Fruit fly (Drosophila melanogaster) whole organism, embryonic: ENCODE measurements around the gene FipoQ.

ENCODE experiments used
- Adf1 ChIP-seq: fragments of 200-800 bp; sonication (Bioruptor generic); IDR thresholded peaks from 2 replicates; pipeline ENCODE4 v1.3.6; 2022; ENCODE audit warnings: missing biosample characterization, missing genetic modification characterization
- CG10209 ChIP-seq: fragments of 200-800 bp; sonication (Bioruptor generic); optimal IDR thresholded peaks from 3 replicates; lab custom pipeline; 2017; ENCODE audit warnings: missing biosample characterization, mild to moderate bottlenecking, missing genetic modification characterization, missing genetic modification reagents
- CG11456 ChIP-seq: fragments of 200-800 bp; sonication (Bioruptor generic); IDR thresholded peaks from 3 replicates; pipeline ENCODE4 v1.3.6; 2022; ENCODE audit warnings: missing biosample characterization, missing genetic modification characterization
- CG12659 ChIP-seq: fragments of 200-800 bp; sonication (Bioruptor generic); optimal IDR thresholded peaks from 3 replicates; lab custom pipeline; 2017; ENCODE audit warnings: mild to moderate bottlenecking, missing biosample characterization, missing genetic modification reagents, missing genetic modification characterization
- CG12769 ChIP-seq: fragments of 200-800 bp; sonication (Bioruptor generic); optimal IDR thresholded peaks from 2 replicates; lab custom pipeline; 2019; ENCODE audit warnings: missing biosample characterization, mild to moderate bottlenecking, missing genetic modification characterization, moderate library complexity
- CG13287 ChIP-seq: fragments of 200-800 bp; sonication (Bioruptor generic); IDR thresholded peaks from 2 replicates; pipeline ENCODE4 v1.3.6; 2022; ENCODE audit warnings: missing biosample characterization, missing genetic modification characterization; ENCODE audit not compliant: partially characterized antibody
- CG13894 ChIP-seq: fragments of 200-800 bp; sonication (Bioruptor generic); optimal IDR thresholded peaks from 3 replicates; lab custom pipeline; 2018; ENCODE audit warnings: missing biosample characterization, mild to moderate bottlenecking, missing genetic modification characterization, moderate library complexity
- CG15696 ChIP-seq: fragments of 200-800 bp; sonication (Bioruptor generic); optimal IDR thresholded peaks from 2 replicates; lab custom pipeline; 2019; ENCODE audit warnings: missing biosample characterization, mild to moderate bottlenecking, missing genetic modification characterization, moderate library complexity
- CG16815 ChIP-seq: fragments of 200-800 bp; sonication (Bioruptor generic); optimal IDR thresholded peaks from 3 replicates; lab custom pipeline; 2017; ENCODE audit warnings: missing biosample characterization, mild to moderate bottlenecking, missing genetic modification characterization
- CG17612 ChIP-seq: fragments of 200-800 bp; sonication (Bioruptor generic); IDR thresholded peaks from 2 replicates; pipeline ENCODE4 v1.3.6; 2022; ENCODE audit warnings: missing biosample characterization, missing genetic modification characterization
- CG17829 ChIP-seq: fragments of 200-800 bp; optimal IDR thresholded peaks from 2 replicates; lab custom pipeline; 2019; ENCODE audit warnings: missing biosample characterization, mild to moderate bottlenecking, missing genetic modification characterization, moderate library complexity
- CG2199 ChIP-seq: fragments of 200-800 bp; sonication (Bioruptor generic); IDR thresholded peaks from 3 replicates; pipeline ENCODE4 v1.3.6; 2022; ENCODE audit warnings: missing biosample characterization, missing genetic modification characterization
- CG2678 ChIP-seq: fragments of 200-800 bp; sonication (Bioruptor generic); optimal IDR thresholded peaks from 3 replicates; lab custom pipeline; 2019; ENCODE audit warnings: missing biosample characterization, mild to moderate bottlenecking, missing genetic modification characterization, moderate library complexity
- CG3847 ChIP-seq: fragments of 200-800 bp; sonication (Bioruptor generic); IDR thresholded peaks from 2 replicates; pipeline ENCODE4 v1.3.6; 2022; ENCODE audit warnings: missing biosample characterization, missing genetic modification characterization
- CG4707 ChIP-seq: fragments of 200-800 bp; sonication (Bioruptor generic); optimal IDR thresholded peaks from 2 replicates; lab custom pipeline; 2018; ENCODE audit warnings: missing biosample characterization, mild to moderate bottlenecking, missing genetic modification characterization, moderate library complexity
- CG6175 ChIP-seq: fragments of 200-800 bp; sonication (Bioruptor generic); IDR thresholded peaks from 3 replicates; pipeline ENCODE4 v1.3.6; 2022; ENCODE audit warnings: missing biosample characterization, missing genetic modification characterization
- CG7745 ChIP-seq: fragments of 200-800 bp; sonication (Bioruptor generic); optimal IDR thresholded peaks from 2 replicates; lab custom pipeline; 2018; ENCODE audit warnings: missing biosample characterization, mild to moderate bottlenecking, missing genetic modification characterization, moderate library complexity
- CG8089 ChIP-seq: fragments of 200-800 bp; sonication (Bioruptor generic); optimal IDR thresholded peaks from 3 replicates; lab custom pipeline; 2016; ENCODE audit warnings: missing biosample characterization, missing genetic modification characterization
- CG8281 ChIP-seq: fragments of 200-800 bp; sonication (Bioruptor generic); optimal IDR thresholded peaks from 2 replicates; lab custom pipeline; 2018; ENCODE audit warnings: missing biosample characterization, mild to moderate bottlenecking, missing genetic modification characterization, moderate library complexity
- CG9727 ChIP-seq: fragments of 200-800 bp; sonication (Bioruptor generic); optimal IDR thresholded peaks from 3 replicates; lab custom pipeline; 2017; ENCODE audit warnings: missing biosample characterization, mild to moderate bottlenecking, missing genetic modification characterization
- CG9817 ChIP-seq: fragments of 200-800 bp; sonication (Bioruptor generic); optimal IDR thresholded peaks from 2 replicates; lab custom pipeline; 2018; ENCODE audit warnings: missing biosample characterization, mild to moderate bottlenecking, missing genetic modification characterization, moderate library complexity
- Dp ChIP-seq: fragments of 200-800 bp; sonication (Bioruptor generic); optimal IDR thresholded peaks from 2 replicates; lab custom pipeline; 2018; ENCODE audit warnings: missing biosample characterization, mild to moderate bottlenecking, missing genetic modification characterization, moderate library complexity
- E2f1 ChIP-seq: fragments of 200-800 bp; sonication (Bioruptor generic); IDR thresholded peaks from 2 replicates; pipeline ENCODE4 v1.3.6; 2022; ENCODE audit warnings: missing biosample characterization, missing genetic modification characterization
- ERR ChIP-seq: fragments of 200-800 bp; sonication (Bioruptor generic); optimal IDR thresholded peaks from 2 replicates; lab custom pipeline; 2016; ENCODE audit warnings: missing biosample characterization, missing genetic modification characterization
- GATAe ChIP-seq: fragments of 200-800 bp; sonication (Bioruptor generic); conservative IDR thresholded peaks from 2 replicates; pipeline ENCODE4 v1.3.6; 2022; ENCODE audit warnings: missing biosample characterization, missing genetic modification characterization
- Kr ChIP-seq: fragments of 200-800 bp; sonication (Bioruptor generic); optimal IDR thresholded peaks from 2 replicates; lab custom pipeline; 2017; ENCODE audit warnings: missing biosample characterization, mild to moderate bottlenecking, missing genetic modification characterization
- MBD-R2 ChIP-seq: fragments of 200-800 bp; sonication (Bioruptor generic); IDR thresholded peaks from 2 replicates; pipeline ENCODE4 v1.3.6; 2022; ENCODE audit warnings: missing biosample characterization, missing genetic modification characterization
- Myb ChIP-seq: fragments of 200-800 bp; sonication (Bioruptor generic); optimal IDR thresholded peaks from 2 replicates; lab custom pipeline; 2016; ENCODE audit warnings: missing biosample characterization, missing genetic modification characterization
- NK7.1 ChIP-seq: fragments of 200-800 bp; sonication (Bioruptor generic); optimal IDR thresholded peaks from 3 replicates; lab custom pipeline; 2016; ENCODE audit warnings: missing biosample characterization, missing genetic modification characterization
- ab ChIP-seq: fragments of 200-800 bp; sonication (Bioruptor generic); optimal IDR thresholded peaks from 2 replicates; lab custom pipeline; 2016; ENCODE audit warnings: missing biosample characterization, missing genetic modification characterization
- croc ChIP-seq: fragments of 200-800 bp; sonication (Bioruptor generic); conservative IDR thresholded peaks from 3 replicates; pipeline ENCODE4 v1.3.6; 2022; ENCODE audit warnings: missing biosample characterization, missing genetic modification characterization
- dimm ChIP-seq: fragments of 200-800 bp; sonication (Bioruptor generic); IDR thresholded peaks from 2 replicates; pipeline ENCODE4 v1.3.6; 2022; ENCODE audit warnings: missing biosample characterization, missing genetic modification characterization
- eve ChIP-seq, 2 experiments: fragments of >200 bp; optimal IDR thresholded peaks; 2 replicates each; lab custom pipeline; 2017; ENCODE audit warnings: missing biosample characterization in 2 of 2, missing genetic modification characterization in 2 of 2
- ind ChIP-seq: fragments of 200-800 bp; sonication (Bioruptor generic); optimal IDR thresholded peaks from 3 replicates; lab custom pipeline; 2016; ENCODE audit warnings: missing biosample characterization, missing genetic modification characterization
- mld ChIP-seq: fragments of 200-800 bp; sonication (Bioruptor generic); IDR thresholded peaks from 3 replicates; pipeline ENCODE4 v1.3.6; 2022; ENCODE audit warnings: missing biosample characterization, missing genetic modification characterization; ENCODE audit not compliant: partially characterized antibody
- nmo ChIP-seq: fragments of 200-800 bp; sonication (Bioruptor generic); optimal IDR thresholded peaks from 2 replicates; lab custom pipeline; 2018; ENCODE audit warnings: missing biosample characterization, mild to moderate bottlenecking, missing genetic modification characterization, moderate library complexity
- p53 ChIP-seq: fragments of 200-800 bp; sonication (Bioruptor generic); optimal IDR thresholded peaks from 2 replicates; lab custom pipeline; 2016; ENCODE audit warnings: missing biosample characterization, missing genetic modification characterization
- peb ChIP-seq: fragments of 200-800 bp; sonication (Bioruptor generic); IDR thresholded peaks from 2 replicates; pipeline ENCODE4 v1.3.6; 2022; ENCODE audit warnings: missing biosample characterization, missing genetic modification characterization
- phol ChIP-seq: fragments of 200-800 bp; sonication (Bioruptor generic); optimal IDR thresholded peaks from 3 replicates; lab custom pipeline; 2018; ENCODE audit warnings: missing biosample characterization, mild to moderate bottlenecking, missing genetic modification characterization, moderate library complexity
- prd ChIP-seq, 3 experiments: fragments of >200 bp in 2 of 3; fragments of 200-800 bp in 1 of 3; sonication (Bioruptor generic) in 1 of 3; optimal IDR thresholded peaks in 2 of 3; IDR thresholded peaks in 1 of 3; 2 replicates in 2 of 3; 3 replicates in 1 of 3; pipeline versions ENCODE4 v1.3.6 to Lab custom; 2017 to 2022; ENCODE audit warnings: missing biosample characterization in 1 of 3, missing genetic modification characterization in 1 of 3
- run ChIP-seq: fragments of 200-800 bp; sonication (Bioruptor generic); optimal IDR thresholded peaks from 3 replicates; lab custom pipeline; 2018; ENCODE audit warnings: missing biosample characterization, mild to moderate bottlenecking, missing genetic modification characterization
- scrt ChIP-seq: fragments of 200-800 bp; sonication (Bioruptor generic); optimal IDR thresholded peaks from 2 replicates; lab custom pipeline; 2018; ENCODE audit warnings: missing biosample characterization, mild to moderate bottlenecking, missing genetic modification characterization, moderate library complexity
- sens ChIP-seq: fragments of 200-800 bp; sonication (Bioruptor generic); peaks from one replicate; lab custom pipeline; 2016; ENCODE audit warnings: missing biosample characterization, missing genetic modification characterization
- sna ChIP-seq: fragments of 200-800 bp; sonication (Bioruptor generic); IDR thresholded peaks from 2 replicates; pipeline ENCODE4 v1.3.6; 2022; ENCODE audit warnings: missing biosample characterization, missing genetic modification characterization; ENCODE audit not compliant: partially characterized antibody
- sr ChIP-seq: fragments of 200-800 bp; sonication (Bioruptor generic); IDR thresholded peaks from 3 replicates; pipeline ENCODE4 v1.3.6; 2022; ENCODE audit warnings: missing biosample characterization, missing genetic modification characterization
- trh ChIP-seq: fragments of 200-800 bp; sonication (Bioruptor generic); optimal IDR thresholded peaks from 2 replicates; lab custom pipeline; 2016; ENCODE audit warnings: missing biosample characterization, missing genetic modification characterization
- ttk ChIP-seq: fragments of 200-800 bp; sonication (Bioruptor generic); IDR thresholded peaks from 2 replicates; pipeline ENCODE4 v2.1.2; 2022; ENCODE audit warnings: missing biosample characterization, missing genetic modification characterization
- vfl ChIP-seq: fragments of 200-800 bp; sonication (Bioruptor generic); optimal IDR thresholded peaks from 2 replicates; lab custom pipeline; 2016; ENCODE audit warnings: missing biosample characterization, missing genetic modification characterization
- zf30C ChIP-seq: fragments of 200-800 bp; sonication (Bioruptor generic); optimal IDR thresholded peaks from 3 replicates; lab custom pipeline; 2018; ENCODE audit warnings: missing biosample characterization, mild to moderate bottlenecking, missing genetic modification characterization
- zfh1 ChIP-seq: fragments of 200-800 bp; sonication (Bioruptor generic); IDR thresholded peaks from 3 replicates; pipeline ENCODE4 v1.3.6; 2022; ENCODE audit warnings: missing biosample characterization, missing genetic modification characterization

FipoQ gene

dm6 chr3R:29493242-29493944 is 1.2 kb upstream of the FipoQ start, which contains the start of the genes CG2310 and Diedel (continued):
- TF ChIP-seq sr (GFP tag; lab: Robert Waterston, UW) (no peak), sens (GFP tag; lab: Kevin White, UChicago) (peak; percentile 43), CG7745 (tag; lab: Kevin White, UChicago) (no peak), ttk (GFP tag; lab: Robert Waterston, UW) (no peak), ind (GFP tag; lab: Kevin White, UChicago) (no peak), CG17829 (peak; percentile 62), CG12769 (tag; lab: Kevin White, UChicago) (no peak), CG8089 (GFP tag; lab: Kevin White, UChicago) (no peak), sna (GFP tag; lab: Robert Waterston, UW) (peak; percentile 31; the same call in 1 of the 2 replicates), CG9817 (no peak), ab (GFP tag; lab: Kevin White, UChicago) (no peak), croc (GFP tag; lab: Robert Waterston, UW) (0 out of 3 replicates have a peak, but pooled peaks have one; percentile 12), zfh1 (GFP tag; lab: Robert Waterston, UW) (no peak), CG11456 (GFP tag; lab: Robert Waterston, UW) (no peak), CG8281 (tag; lab: Kevin White, UChicago) (no peak), CG4707 (GFP tag; lab: Kevin White, UChicago) (no peak), phol (peak; percentile 47), run (tag; lab: Kevin White, UChicago) (no peak), CG13287 (GFP tag; lab: Robert Waterston, UW) (peak; percentile 68), CG6175 (no peak), CG17612 (GFP tag; lab: Robert Waterston, UW) (no peak), trh (GFP tag; lab: Kevin White, UChicago) (no peak), ERR (peak; percentile 38), CG2199 (no peak), eve (GFP tag; optimal IDR thresholded peaks at IDR 0.05; lab: Kevin White, UChicago) (no peak), vfl (peak; percentile 10), p53 (GFP tag; lab: Kevin White, UChicago) (peak; percentile 37), GATAe (GFP tag; lab: Robert Waterston, UW) (no peak), nmo (GFP tag; lab: Kevin White, UChicago) (peak; percentile 10), E2f1 (GFP tag; lab: Robert Waterston, UW) (no peak), CG13894 (tag; lab: Kevin White, UChicago) (no peak), prd (optimal IDR thresholded peaks at IDR 0.05; lab: Kevin White, UChicago) (no peak), prd (GFP tag; IDR thresholded peaks at IDR 0.05; lab: Robert Waterston, UW) (no peak), Dp (GFP tag; lab: Kevin White, UChicago) (peak; percentile 53), CG16815 (no peak), scrt (GFP tag; lab: Kevin White, UChicago) (no peak), peb (GFP tag; lab: Robert Waterston, UW) (no peak), MBD-R2 (GFP tag; lab: Robert Waterston, UW) (peak; percentile 61), CG3847 (GFP tag; lab: Robert Waterston, UW) (peak; percentile 78), CG2678 (tag; lab: Kevin White, UChicago) (no peak), mld (GFP tag; lab: Robert Waterston, UW) (no peak), CG10209 (GFP tag; lab: Kevin White, UChicago) (peak; percentile 99), Adf1 (peak; percentile 71; the same call in 1 of the 2 replicates), Kr (GFP tag; lab: Kevin White, UChicago) (no peak), CG15696 (peak; percentile 35), dimm (GFP tag; lab: Robert Waterston, UW) (no peak), NK7.1 (GFP tag; lab: Kevin White, UChicago) (no peak), CG12659 (GFP tag; lab: Kevin White, UChicago) (peak; percentile 19), CG9727 (no peak), zf30C (GFP tag; lab: Kevin White, UChicago) (no peak), Myb (GFP tag; lab: Kevin White, UChicago) (peak; percentile 98)
